Worm (Caenorhabditis elegans) whole organism, L4 larva: ENCODE results near the gene sumv-2.
"Not testable (repeated sequence)": the region's sequence is repeated elsewhere in the genome, so short reads cannot be mapped to it uniquely, and the experiment has no call there.

Experiments used
- D1046.2 ChIP-seq: fragments of 200-800 bp; sonication (Bioruptor generic); IDR thresholded peaks from 2 replicates; pipeline ENCODE4 v1.3.6; 2022; ENCODE audit warnings: missing genetic modification characterization, missing compliant biosample characterization
- F10B5.3 ChIP-seq: sonication (generic microtip); optimal IDR thresholded peaks from 2 replicates; lab custom pipeline; 2016; ENCODE audit warnings: mild to moderate bottlenecking, missing genetic modification characterization, missing compliant biosample characterization
- F37D6.2 ChIP-seq: sonication (generic microtip); optimal IDR thresholded peaks from 2 replicates; lab custom pipeline; 2016; ENCODE audit warnings: mild to moderate bottlenecking, missing genetic modification characterization, missing compliant biosample characterization
- F49E8.2 ChIP-seq: sonication (generic microtip); optimal IDR thresholded peaks from 2 replicates; lab custom pipeline; 2016; ENCODE audit warnings: missing compliant biosample characterization, mild to moderate bottlenecking, missing genetic modification characterization, borderline replicate concordance
- ceh-28 ChIP-seq: fragments of 150-350 bp; optimal IDR thresholded peaks from 2 replicates; lab custom pipeline; 2014; ENCODE audit warnings: missing biosample characterization, missing genetic modification reagents, missing genetic modification characterization
- ctbp-1 ChIP-seq: fragments of 200-800 bp; sonication (Bioruptor generic); IDR thresholded peaks from 2 replicates; pipeline ENCODE4 v1.3.6; 2022; ENCODE audit warnings: missing genetic modification reagents, missing genetic modification characterization, missing compliant biosample characterization
- daf-16 ChIP-seq, 3 experiments: sonication (generic microtip); optimal IDR thresholded peaks; 2 replicates each; lab custom pipeline; 2016 to 2017; ENCODE audit warnings: missing genetic modification characterization in 3 of 3, missing genetic modification reagents in 3 of 3, mild to moderate bottlenecking in 2 of 3, missing compliant biosample characterization in 2 of 3, missing biosample characterization in 1 of 3, moderate library complexity in 1 of 3
- daf-8 ChIP-seq: fragments of 200-800 bp; sonication (Bioruptor generic); IDR thresholded peaks from 2 replicates; pipeline ENCODE4 v1.3.6; 2022; ENCODE audit warnings: missing genetic modification characterization, missing compliant biosample characterization
- egl-27 ChIP-seq: sonication (generic microtip); optimal IDR thresholded peaks from 3 replicates; lab custom pipeline; 2017; ENCODE audit warnings: missing biosample characterization, missing genetic modification reagents, missing genetic modification characterization
- egl-43 ChIP-seq: fragments of 200-800 bp; sonication (Bioruptor generic); IDR thresholded peaks from 2 replicates; pipeline ENCODE4 v1.3.6; 2022; ENCODE audit warnings: missing genetic modification reagents, missing genetic modification characterization, missing compliant biosample characterization
- fos-1 ChIP-seq: fragments of 150-350 bp; optimal IDR thresholded peaks from 2 replicates; lab custom pipeline; 2014; ENCODE audit warnings: missing biosample characterization, missing genetic modification characterization
- hlh-30 ChIP-seq: sonication (generic microtip); optimal IDR thresholded peaks from 2 replicates; lab custom pipeline; 2017; ENCODE audit warnings: antibody characterized with exemption, mild to moderate bottlenecking, missing genetic modification characterization, missing compliant biosample characterization; ENCODE audit not compliant: insufficient read depth
- lin-38 ChIP-seq: fragments of 200-800 bp; sonication (Bioruptor generic); IDR thresholded peaks from 2 replicates; pipeline ENCODE4 v1.3.6; 2022; ENCODE audit warnings: missing genetic modification reagents, missing genetic modification characterization, missing compliant biosample characterization
- lir-3 ChIP-seq: sonication (generic microtip); optimal IDR thresholded peaks from 2 replicates; lab custom pipeline; 2016; ENCODE audit warnings: mild to moderate bottlenecking, missing genetic modification characterization, missing compliant biosample characterization
- madf-9 ChIP-seq: fragments of 200-800 bp; sonication (Bioruptor generic); conservative IDR thresholded peaks from 2 replicates; pipeline ENCODE4 v1.3.6; 2022; ENCODE audit warnings: missing genetic modification reagents, missing genetic modification characterization, missing compliant biosample characterization
- nhr-10 ChIP-seq: fragments of 150-350 bp; optimal IDR thresholded peaks from 2 replicates; lab custom pipeline; 2014; ENCODE audit warnings: missing biosample characterization, missing genetic modification characterization
- nhr-25 ChIP-seq: sonication (generic microtip); optimal IDR thresholded peaks from 2 replicates; lab custom pipeline; 2017; ENCODE audit warnings: missing genetic modification characterization, mild to moderate bottlenecking, missing compliant biosample characterization, antibody characterized with exemption, moderate library complexity, borderline replicate concordance; ENCODE audit not compliant: insufficient read depth
- nhr-76 ChIP-seq: fragments of 150-350 bp; optimal IDR thresholded peaks from 2 replicates; lab custom pipeline; 2014; ENCODE audit warnings: missing biosample characterization, missing genetic modification characterization
- rbr-2 ChIP-seq: sonication (generic microtip); optimal IDR thresholded peaks from 2 replicates; lab custom pipeline; 2016; ENCODE audit warnings: missing genotype, missing genetic modification characterization, missing compliant biosample characterization
- saeg-2 ChIP-seq: fragments of 200-800 bp; sonication (Bioruptor generic); IDR thresholded peaks from 2 replicates; pipeline ENCODE4 v1.3.6; 2022; ENCODE audit warnings: missing genetic modification reagents, missing genetic modification characterization, missing compliant biosample characterization
- sdz-12 ChIP-seq: fragments of 200-800 bp; sonication (Bioruptor generic); optimal IDR thresholded peaks from 2 replicates; lab custom pipeline; 2018; ENCODE audit warnings: mild to moderate bottlenecking, missing genetic modification characterization, missing compliant biosample characterization
- set-16 ChIP-seq: fragments of 200-800 bp; sonication (Bioruptor generic); IDR thresholded peaks from 2 replicates; pipeline ENCODE4 v1.3.6; 2022; ENCODE audit warnings: missing genetic modification reagents, missing genetic modification characterization, missing compliant biosample characterization
- skn-1 ChIP-seq: fragments of 150-350 bp; optimal IDR thresholded peaks from 2 replicates; lab custom pipeline; 2014; ENCODE audit warnings: missing biosample characterization, missing genetic modification characterization
- snpc-4 ChIP-seq: fragments of 150-350 bp; optimal IDR thresholded peaks from 2 replicates; lab custom pipeline; 2014; ENCODE audit warnings: missing biosample characterization, missing genetic modification characterization
- spr-1 ChIP-seq: sonication (generic microtip); optimal IDR thresholded peaks from 2 replicates; lab custom pipeline; 2016; ENCODE audit warnings: mild to moderate bottlenecking, missing genetic modification characterization, missing compliant biosample characterization
- unc-62 ChIP-seq, 3 experiments: fragments of 150-350 bp in 1 of 3; sonication (generic microtip); optimal IDR thresholded peaks in 2 of 3; peaks in 1 of 3; 1 replicate in 1 of 3; 2 replicates in 2 of 3; lab custom pipeline; 2014 to 2017; ENCODE audit warnings: missing biosample characterization in 3 of 3, missing genetic modification characterization in 3 of 3, missing genetic modification reagents in 3 of 3, missing genotype in 1 of 3
- vab-7 ChIP-seq: fragments of 200-800 bp; sonication (Bioruptor generic); IDR thresholded peaks from 2 replicates; pipeline ENCODE4 v1.3.6; 2022; ENCODE audit warnings: missing genetic modification reagents, missing genetic modification characterization, missing compliant biosample characterization
- zfp-3 ChIP-seq: fragments of 200-800 bp; sonication (Bioruptor generic); conservative IDR thresholded peaks from 2 replicates; pipeline ENCODE4 v1.3.6; 2022; ENCODE audit warnings: missing genetic modification reagents, missing genetic modification characterization, missing compliant biosample characterization
- zip-11 ChIP-seq: fragments of 200-800 bp; sonication (Bioruptor generic); IDR thresholded peaks from 2 replicates; pipeline ENCODE4 v1.3.6; 2022; ENCODE audit warnings: missing genetic modification characterization, missing compliant biosample characterization
- ztf-11 ChIP-seq: fragments of 150-350 bp; optimal IDR thresholded peaks from 2 replicates; lab custom pipeline; 2014; ENCODE audit warnings: missing biosample characterization, missing genetic modification characterization

The sumv-2 gene

ce11 chrV:4571997-4572396 lies 45.4 kb upstream of the sumv-2 start:
- no peak for TF ChIP-seq nhr-76 (tag; lab: Kevin White, UChicago)
- no peak for TF ChIP-seq zfp-3 (GFP tag; lab: Robert Waterston, UW)
- no peak for TF ChIP-seq nhr-25 (tag; lab: Kevin White, UChicago)
- no peak for TF ChIP-seq F37D6.2 (tag; lab: Kevin White, UChicago)
- TF ChIP-seq rbr-2, result no peak
- TF ChIP-seq sdz-12 (GFP tag; lab: Kevin White, UChicago), result no peak

ce11 chrV:4573824-4574223 lies 43.5 kb upstream of the sumv-2 start, which contains the start of gene hpo-39:
TSS of gene hpo-39 (minus strand) at chrV:4573924.
- TF ChIP-seq egl-27 (tag; lab: Kevin White, UChicago); ctbp-1 (GFP tag; lab: Robert Waterston, UW); F49E8.2 (tag; lab: Kevin White, UChicago): not testable (repeated sequence)
- TF ChIP-seq, all 104 proteins: peak for 0; not testable (repeated sequence) for 104

ce11 chrV:4575458-4575857 lies 41.9 kb upstream of the sumv-2 start:
- TF ChIP-seq egl-43 (GFP tag; lab: Robert Waterston, UW) (no peak), D1046.2 (GFP tag; lab: Robert Waterston, UW) (no peak), set-16 (no peak), fos-1 (tag; lab: Kevin White, UChicago) (no peak)

ce11 chrV:4580594-4580993 lies 36.8 kb upstream of the sumv-2 start:
- peak in 1 of 2 experiments; percentile 97 for TF ChIP-seq unc-62 (GFP tag; optimal IDR thresholded peaks at IDR 0.05 in 1 of 2; lab: Kevin White, UChicago)
- TF ChIP-seq unc-62 (tag; optimal IDR thresholded peaks at IDR 0.05; lab: Kevin White, UChicago), result no peak
- TF ChIP-seq daf-16 (GFP tag; optimal IDR thresholded peaks at IDR 0.05; lab: Kevin White, UChicago), result no peak
- TF ChIP-seq daf-16 (tag; optimal IDR thresholded peaks at IDR 0.05; lab: Kevin White, UChicago), result no peak

- no peak for TF ChIP-seq nhr-10
- no peak for TF ChIP-seq F10B5.3 (tag; lab: Kevin White, UChicago)
- no peak for TF ChIP-seq snpc-4 (tag; lab: Kevin White, UChicago)
- TF ChIP-seq madf-9 (GFP tag; lab: Robert Waterston, UW), result no peak
- no peak for TF ChIP-seq hlh-30 (tag; lab: Kevin White, UChicago)
- no peak for TF ChIP-seq ceh-28 (tag; lab: Kevin White, UChicago)
- no peak for TF ChIP-seq spr-1 (tag; lab: Kevin White, UChicago)
- no peak for TF ChIP-seq nhr-25 (tag; lab: Kevin White, UChicago)
- TF ChIP-seq vab-7 (GFP tag; lab: Robert Waterston, UW), result no peak
- TF ChIP-seq skn-1 (tag; lab: Kevin White, UChicago), result no peak
- no peak for TF ChIP-seq daf-8 (GFP tag; lab: Robert Waterston, UW)
- TF ChIP-seq lin-38 (GFP tag; lab: Robert Waterston, UW), result no peak
- TF ChIP-seq, all 104 proteins: peak for 0
Measured at ce11 chrV:4585009-4585408, 32.4 kb upstream of the sumv-2 start, which contains the start of gene Y61A9LA.1. TSS of gene Y61A9LA.1 (plus strand) at chrV:4585309.

ce11 chrV:4590791-4591190 lies 26.6 kb upstream of the sumv-2 start:
- TF ChIP-seq lir-3 (tag; lab: Kevin White, UChicago) (no peak), sdz-12 (GFP tag; lab: Kevin White, UChicago) (no peak), zip-11 (GFP tag; lab: Robert Waterston, UW) (no peak), F10B5.3 (tag; lab: Kevin White, UChicago) (no peak), vab-7 (GFP tag; lab: Robert Waterston, UW) (no peak), saeg-2 (GFP tag; lab: Robert Waterston, UW) (no peak), ztf-11 (tag; lab: Kevin White, UChicago) (no peak)
- TF ChIP-seq, all 104 proteins: peak for 0
